Worm (Caenorhabditis elegans): ENCODE measurements around the gene K07F5.8.
"Not testable (repeated sequence)": the region's sequence is repeated elsewhere in the genome, so short reads cannot be mapped to it uniquely, and the experiment has no call there.

K07F5.8 gene

DNA sequence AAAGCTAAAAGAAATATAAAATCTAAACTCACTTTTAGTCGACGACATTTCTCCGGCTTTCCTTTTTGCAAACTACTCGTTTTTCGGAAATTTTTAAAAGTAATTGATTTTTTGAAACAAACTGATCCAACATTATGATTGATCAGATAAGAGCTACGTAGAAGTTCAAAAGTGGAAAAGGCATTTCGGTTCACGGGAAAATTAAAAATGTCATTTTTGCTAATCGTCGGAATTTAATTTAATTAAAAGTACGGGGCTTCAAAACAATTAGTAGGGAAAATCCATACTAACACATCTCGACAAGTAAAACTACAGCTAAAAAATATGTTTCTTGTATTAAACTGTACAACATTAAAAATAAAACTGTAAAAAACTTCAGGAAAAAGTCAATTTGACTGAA lies at the start of gene K07F5.8:
TSS of gene K07F5.8 (minus strand) at position 101 of the 400 bp plus-strand sequence.
- TF ChIP-seq unc-62 (GFP tag; optimal IDR thresholded peaks at IDR 0.05): no peak

DNA sequence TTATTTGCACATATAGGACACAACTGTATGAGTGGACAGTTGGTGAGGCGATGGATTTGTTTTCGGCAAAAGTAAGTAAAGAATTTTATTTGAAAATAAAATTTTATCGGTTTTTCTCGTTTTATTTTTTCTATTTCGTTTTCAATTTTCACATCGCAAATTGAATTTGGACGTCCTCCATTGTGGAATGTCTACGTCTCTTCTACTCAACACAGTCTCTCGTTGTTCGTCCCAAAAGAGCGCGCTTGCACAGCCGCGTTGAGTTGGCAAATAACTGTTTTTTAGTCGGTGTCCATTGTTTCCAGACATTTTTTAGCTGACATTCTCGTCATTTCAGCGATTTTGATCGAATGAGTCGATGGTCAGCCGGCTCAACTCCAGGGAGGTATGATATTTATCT lies 49.7 kb upstream of the K07F5.8 start:
- TF ChIP-seq unc-62 (GFP tag; optimal IDR thresholded peaks at IDR 0.05): no peak

ce11 chrIV:9898712-9899111 lies 49.2 kb upstream of the K07F5.8 start, which contains the start of gene tbc-3:
Gene tbc-3, plus strand, starts transcription at chrIV:9899012.
- no peak for TF ChIP-seq unc-62 (GFP tag; optimal IDR thresholded peaks at IDR 0.05)

- no peak for TF ChIP-seq unc-62 (GFP tag; optimal IDR thresholded peaks at IDR 0.05)
These were observed 45.6 kb upstream of the K07F5.8 start, which contains the start of gene ssp-32 for ce11 chrIV:9895088-9895487. Gene ssp-32, plus strand, starts transcription at chrIV:9895388.

ce11 chrIV:9894331-9894730 lies 44.8 kb upstream of the K07F5.8 start, which contains the start of gene msp-77:
Gene msp-77, plus strand, starts transcription at chrIV:9894631.
- TF ChIP-seq unc-62 (GFP tag; optimal IDR thresholded peaks at IDR 0.05): not testable (repeated sequence)

ce11 chrIV:9893649-9894048 lies 44.1 kb upstream of the K07F5.8 start, which contains the start of gene sss-1:
Gene sss-1, minus strand, starts transcription at chrIV:9893749.
- not testable (repeated sequence) for TF ChIP-seq unc-62 (GFP tag; optimal IDR thresholded peaks at IDR 0.05)

ce11 chrIV:9891938-9892337 lies 42.4 kb upstream of the K07F5.8 start, which contains the start of gene F32B6.4:
Gene F32B6.4, minus strand, starts transcription at chrIV:9892038.
- no peak for TF ChIP-seq unc-62 (GFP tag; optimal IDR thresholded peaks at IDR 0.05)

ce11 chrIV:9889857-9890256 lies 40.3 kb upstream of the K07F5.8 start, which contains the start of gene ttbk-3:
Gene ttbk-3, minus strand, starts transcription at chrIV:9889957.
- no peak for TF ChIP-seq unc-62 (GFP tag; optimal IDR thresholded peaks at IDR 0.05)

DNA sequence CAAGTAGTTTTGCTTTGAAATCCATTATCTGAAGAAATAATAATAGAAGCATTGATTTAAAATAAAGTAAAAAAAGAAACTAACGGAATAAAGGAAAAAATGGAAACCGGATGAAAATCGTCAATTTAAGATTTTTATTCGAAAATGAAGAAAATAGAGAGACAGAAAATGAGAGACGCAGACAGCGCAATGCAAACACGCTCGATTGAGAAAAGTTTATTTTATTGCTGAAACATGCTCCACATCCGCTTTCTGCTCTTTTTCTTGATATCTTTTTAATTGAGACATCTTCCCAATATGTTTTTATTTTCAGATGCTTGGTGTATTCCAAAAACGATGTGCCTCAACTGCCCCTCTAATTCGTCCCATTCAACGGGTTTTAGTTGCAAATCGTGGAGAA lies 34.7 kb upstream of the K07F5.8 start, which contains the start of the genes prp-18 and mccc-1:
TSS of gene prp-18 (minus strand) at position 127 of the 400 bp plus-strand sequence.
TSS of gene mccc-1 (plus strand) at position 314 of the 400 bp plus-strand sequence.
- TF ChIP-seq unc-62 (GFP tag; optimal IDR thresholded peaks at IDR 0.05): no peak

- no peak for TF ChIP-seq unc-62 (GFP tag; optimal IDR thresholded peaks at IDR 0.05)
These were observed 29.4 kb upstream of the K07F5.8 start, which contains the start of gene nhr-4 for ce11 chrIV:9878893-9879379. Gene nhr-4, plus strand, starts transcription at chrIV:9879329.

- TF ChIP-seq unc-62 (GFP tag; optimal IDR thresholded peaks at IDR 0.05): no peak
These were observed 26.1 kb upstream of the K07F5.8 start for ce11 chrIV:9875646-9876045.

- no peak for TF ChIP-seq unc-62 (GFP tag; optimal IDR thresholded peaks at IDR 0.05)
These were observed 24.3 kb upstream of the K07F5.8 start for ce11 chrIV:9873837-9874236.

DNA sequence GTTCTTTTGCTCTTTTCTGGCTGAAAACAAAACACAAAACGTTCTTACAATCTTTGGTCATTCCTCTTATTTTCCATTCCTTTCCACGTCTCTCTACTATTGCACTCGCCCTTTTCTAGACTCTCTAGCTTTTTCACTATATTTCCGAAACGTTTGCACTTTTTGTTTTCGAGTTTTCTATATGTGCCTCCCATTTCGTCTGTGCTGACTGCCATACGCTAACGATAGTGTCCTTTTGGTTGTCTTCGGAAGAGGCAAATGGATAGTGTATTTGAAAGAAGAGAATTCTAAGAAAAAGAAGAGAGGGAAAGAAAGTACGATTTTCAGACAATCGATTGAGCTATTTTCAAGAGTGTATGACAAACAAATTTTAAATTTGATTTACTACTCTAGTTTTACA lies 23.3 kb upstream of the K07F5.8 start:
- no peak for TF ChIP-seq unc-62 (GFP tag; optimal IDR thresholded peaks at IDR 0.05)

- TF ChIP-seq unc-62 (GFP tag; optimal IDR thresholded peaks at IDR 0.05): no peak
These were observed 22.7 kb upstream of the K07F5.8 start for ce11 chrIV:9872210-9872609.

DNA sequence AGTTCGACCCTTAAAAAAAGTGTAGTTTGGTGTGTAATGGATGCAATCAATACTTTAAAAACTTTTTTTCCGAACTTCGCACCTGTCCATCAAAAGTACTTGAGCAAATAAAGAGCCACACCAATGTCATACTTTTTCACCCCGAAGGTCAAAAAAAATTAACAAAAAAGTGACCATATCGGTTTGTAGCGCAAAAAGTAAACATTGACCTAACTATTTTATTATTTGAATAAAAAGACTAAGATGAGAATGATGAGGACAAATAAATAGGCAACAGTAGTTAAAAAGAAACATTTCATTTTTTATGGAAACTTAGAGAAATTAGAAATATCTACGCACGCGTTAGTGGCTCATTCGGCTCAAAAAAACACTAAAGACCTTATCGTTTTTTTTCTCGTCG lies 19.8 kb upstream of the K07F5.8 start:
- no peak for TF ChIP-seq unc-62 (GFP tag; optimal IDR thresholded peaks at IDR 0.05)

- no peak for TF ChIP-seq unc-62 (GFP tag; optimal IDR thresholded peaks at IDR 0.05)
These were observed 18.4 kb upstream of the K07F5.8 start for ce11 chrIV:9867915-9868314.

DNA sequence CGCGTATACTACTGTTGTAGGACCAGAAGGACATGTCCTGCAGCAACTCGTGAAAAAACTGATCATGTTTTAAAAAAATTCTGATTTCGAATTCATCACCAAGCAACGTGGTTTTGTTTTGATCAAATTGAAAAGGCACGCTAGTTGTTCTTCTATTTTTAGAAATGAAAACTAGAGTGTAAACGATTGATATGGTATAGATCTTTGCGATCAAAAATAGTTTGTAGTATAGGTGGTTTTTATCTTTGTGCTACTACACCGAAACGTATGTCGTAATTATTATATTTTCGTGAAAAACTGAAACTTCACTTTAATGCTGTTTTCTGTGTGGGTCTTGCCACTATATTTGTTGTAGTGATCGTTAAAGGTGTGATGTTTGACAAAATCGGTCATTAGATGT lies 17.3 kb upstream of the K07F5.8 start:
- TF ChIP-seq unc-62 (GFP tag; optimal IDR thresholded peaks at IDR 0.05): no peak

DNA sequence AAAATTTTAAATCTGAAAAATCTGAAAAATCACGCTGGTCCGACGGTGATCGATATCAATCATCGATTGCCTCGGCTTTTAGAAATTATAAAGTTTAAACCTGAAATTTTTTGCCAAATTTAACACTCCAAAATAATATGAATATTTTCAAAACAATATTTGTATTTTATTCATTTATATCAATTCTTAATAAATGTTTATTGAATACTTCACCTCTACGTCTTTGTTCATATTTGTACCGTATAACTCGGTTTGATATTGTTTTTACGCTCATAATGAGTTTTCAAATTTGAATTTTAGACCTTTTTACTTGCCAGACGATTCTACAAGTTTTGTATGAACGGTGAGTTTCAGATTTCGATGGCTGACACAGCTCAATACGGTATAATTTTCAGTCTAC lies 15.3 kb upstream of the K07F5.8 start, which contains the start of the genes K07F5.15 and K07F5.22:
TSS of gene K07F5.15 (plus strand) at position 301 of the 400 bp plus-strand sequence.
TSS of gene K07F5.22 (plus strand) at position 301 of the 400 bp plus-strand sequence.
- TF ChIP-seq unc-62 (GFP tag; optimal IDR thresholded peaks at IDR 0.05): no peak
